Fruit fly (Drosophila melanogaster) whole organism: ENCODE data around the gene CG13362.

ENCODE experiments used
- CG8478 ChIP-seq: fragments of >200 bp; optimal IDR thresholded peaks from 2 replicates; lab custom pipeline; 2018; ENCODE audit warnings: inconsistent platforms
- Dll ChIP-seq: fragments of >200 bp; optimal IDR thresholded peaks from 2 replicates; lab custom pipeline; 2017
- pan ChIP-seq: fragments of >200 bp; optimal IDR thresholded peaks from 2 replicates; lab custom pipeline; 2017
- psq ChIP-seq: fragments of >200 bp; optimal IDR thresholded peaks from 2 replicates; lab custom pipeline; 2017
- usp ChIP-seq: fragments of >200 bp; optimal IDR thresholded peaks from 2 replicates; lab custom pipeline; 2017; ENCODE audit warnings: missing biosample characterization, missing genetic modification characterization, mixed read lengths

DNA sequence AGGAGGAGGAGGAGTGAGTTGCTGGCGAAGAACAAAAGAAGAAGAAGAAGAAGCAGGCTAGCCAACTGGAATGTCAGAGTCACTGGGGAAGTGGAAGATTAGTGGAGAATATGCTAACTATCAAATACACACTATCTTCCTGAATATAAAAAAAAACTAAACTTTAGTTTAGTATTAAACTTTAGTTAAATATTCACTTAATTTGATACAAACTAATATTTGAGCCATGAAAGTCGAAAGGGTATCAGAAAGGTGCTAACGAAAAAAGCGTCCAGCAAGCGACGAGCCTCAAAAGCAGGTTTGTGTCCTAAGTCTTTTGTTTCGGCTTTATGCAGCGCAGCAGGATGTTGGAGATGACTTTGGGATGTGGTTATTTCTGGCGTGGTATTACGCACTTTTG lies 24.1 kb upstream of the CG13362 start:
- no peak for TF ChIP-seq psq (lab: Kevin White, UChicago)
- no peak for TF ChIP-seq Dll (lab: Kevin White, UChicago)
- no peak for TF ChIP-seq CG8478 (lab: Kevin White, UChicago)
- no peak for TF ChIP-seq usp (GFP tag; lab: Kevin White, UChicago)
- no peak for TF ChIP-seq pan (lab: Kevin White, UChicago)
